Worm (Caenorhabditis elegans) whole organism, late embryonic: ENCODE data around the gene F54F7.6.

Experiments
- ama-1 ChIP-seq: fragments of 150-350 bp; optimal IDR thresholded peaks from 2 replicates; lab custom pipeline; 2014
- ceh-9 ChIP-seq: sonication (generic microtip); optimal IDR thresholded peaks from 2 replicates; lab custom pipeline; 2016; ENCODE audit warnings: mild to moderate bottlenecking, missing genetic modification characterization, inconsistent platforms, missing compliant biosample characterization
- dmd-4 ChIP-seq: sonication (generic microtip); optimal IDR thresholded peaks from 2 replicates; lab custom pipeline; 2016; ENCODE audit warnings: borderline replicate concordance, missing genetic modification characterization, missing compliant biosample characterization
- elt-2 ChIP-seq: sonication (generic microtip); optimal IDR thresholded peaks from 2 replicates; lab custom pipeline; 2016; ENCODE audit warnings: missing genetic modification reagents, missing genetic modification characterization, missing compliant biosample characterization
- fax-1 ChIP-seq: sonication (generic microtip); optimal IDR thresholded peaks from 2 replicates; lab custom pipeline; 2016; ENCODE audit warnings: missing genotype, missing genetic modification characterization, missing compliant biosample characterization
- fkh-10 ChIP-seq: fragments of 150-350 bp; optimal IDR thresholded peaks from 2 replicates; lab custom pipeline; 2014; ENCODE audit warnings: missing biosample characterization, missing genetic modification reagents, missing genetic modification characterization
- nhr-11 ChIP-seq: fragments of 150-350 bp; optimal IDR thresholded peaks from 2 replicates; lab custom pipeline; 2014; ENCODE audit warnings: missing biosample characterization, missing genetic modification characterization
- unc-3 ChIP-seq, 2 experiments: fragments of 200-800 bp in 1 of 2; sonication (Bioruptor generic) in 1 of 2; sonication (generic microtip) in 1 of 2; conservative IDR thresholded peaks in 1 of 2; optimal IDR thresholded peaks in 1 of 2; 2 replicates each; pipeline versions ENCODE4 v1.3.6 to Lab custom; 2016 to 2022; ENCODE audit warnings: missing compliant biosample characterization in 2 of 2, missing genetic modification characterization in 2 of 2, missing genetic modification reagents in 1 of 2

DNA sequence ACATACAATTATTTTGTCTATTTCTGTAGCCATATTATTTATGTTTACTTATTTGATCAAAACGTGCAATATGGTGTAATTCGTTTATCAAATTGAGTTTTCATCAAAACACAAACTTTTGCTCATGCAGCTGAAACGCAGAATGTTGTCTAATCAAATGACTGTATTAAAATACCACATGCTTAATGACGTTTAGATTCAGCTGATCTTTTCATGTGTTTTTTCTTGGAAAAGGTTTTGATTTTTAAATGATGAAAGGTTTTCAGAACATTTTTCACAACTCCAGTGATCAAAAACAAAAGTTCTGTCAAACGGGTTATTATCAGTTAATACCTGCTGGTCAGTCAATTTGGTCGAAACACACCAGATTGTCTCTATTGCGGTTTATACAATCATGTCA, 10.1 kb downstream of the F54F7.6 start, which contains the start of gene Y62H9A.1:
- TF ChIP-seq fkh-10 (no peak), nhr-11 (tag; lab: Kevin White, UChicago) (no peak), unc-3 (GFP tag; conservative IDR thresholded peaks at IDR 0.05; lab: Robert Waterston, UW) (no peak), unc-3 (tag; optimal IDR thresholded peaks at IDR 0.05; lab: Kevin White, UChicago) (no peak), ceh-9 (tag; lab: Kevin White, UChicago) (no peak), dmd-4 (tag; lab: Kevin White, UChicago) (no peak), ama-1 (lab: Kevin White, UChicago) (no peak), fax-1 (tag; lab: Kevin White, UChicago) (no peak), elt-2 (tag; lab: Kevin White, UChicago) (no peak)
